Worm (Caenorhabditis elegans): ENCODE data around the gene str-230.

ce11 chrV:14197651-14198050, 13.0 kb downstream of the str-230 start:
- TF ChIP-seq hnd-1 (tag; optimal IDR thresholded peaks at IDR 0.05) (no peak), ama-1 (optimal IDR thresholded peaks at IDR 0.05) (no peak), tbx-11 (GFP tag; IDR thresholded peaks at IDR 0.05) (no peak), scrt-1 (GFP tag; IDR thresholded peaks at IDR 0.05) (no peak), flt-1 (GFP tag; IDR thresholded peaks at IDR 0.05) (no peak), ets-7 (tag; optimal IDR thresholded peaks at IDR 0.05) (no peak), sea-1 (GFP tag; conservative IDR thresholded peaks at IDR 0.05) (no peak), ceh-13 (GFP tag; optimal IDR thresholded peaks at IDR 0.05) (no peak), B0310.2 (tag; optimal IDR thresholded peaks at IDR 0.05) (no peak), aly-1 (tag; optimal IDR thresholded peaks at IDR 0.05) (no peak), tra-4 (tag; optimal IDR thresholded peaks at IDR 0.05) (no peak), F13C5.2 (tag; optimal IDR thresholded peaks at IDR 0.05) (no peak)

Measured in whole organism, early embryonic.